Worm (Caenorhabditis elegans) whole organism, dauer: ENCODE data around the gene srg-31.

Source experiments
- unc-62 ChIP-seq: sonication (generic microtip); optimal IDR thresholded peaks from 2 replicates; lab custom pipeline; 2017; ENCODE audit warnings: missing biosample characterization, missing genetic modification reagents, missing genetic modification characterization

srg-31 gene

ce11 chrV:6948225-6948624 is 5.5 kb downstream of the srg-31 start, which contains the start of gene Y57E12B.1:
Gene Y57E12B.1 (plus strand): TSS chrV:6948525.
- no peak for TF ChIP-seq unc-62 (GFP tag; lab: Kevin White, UChicago)

ce11 chrV:6947442-6947841 is 6.3 kb downstream of the srg-31 start, which contains the start of gene Y57E12B.4:
Gene Y57E12B.4 (minus strand): TSS chrV:6947542.
- TF ChIP-seq unc-62 (GFP tag; lab: Kevin White, UChicago), result no peak

- TF ChIP-seq unc-62 (GFP tag; lab: Kevin White, UChicago), result no peak
Observed at ce11 chrV:6935878-6936277, 17.8 kb downstream of the srg-31 start, which contains the start of gene Y57E12B.10. Gene Y57E12B.10 (minus strand): TSS chrV:6935978.

- TF ChIP-seq unc-62 (GFP tag; lab: Kevin White, UChicago), result no peak
Observed at ce11 chrV:6934212-6934611, 19.5 kb downstream of the srg-31 start, which contains the start of gene lipl-6. Gene lipl-6 (minus strand): TSS chrV:6934312.

- no peak for TF ChIP-seq unc-62 (GFP tag; lab: Kevin White, UChicago)
Observed at ce11 chrV:6930284-6930683, 23.4 kb downstream of the srg-31 start.

ce11 chrV:6928938-6929337 is 24.8 kb downstream of the srg-31 start, which contains the start of gene unc-68:
Gene unc-68 (minus strand): TSS chrV:6929038.
- no peak for TF ChIP-seq unc-62 (GFP tag; lab: Kevin White, UChicago)

- TF ChIP-seq unc-62 (GFP tag; lab: Kevin White, UChicago), result no peak
Observed at ce11 chrV:6926633-6927032, 27.1 kb downstream of the srg-31 start.

ce11 chrV:6919251-6919650 is 34.4 kb downstream of the srg-31 start:
- TF ChIP-seq unc-62 (GFP tag; lab: Kevin White, UChicago), result no peak

ce11 chrV:6917280-6917679 is 36.4 kb downstream of the srg-31 start:
- no peak for TF ChIP-seq unc-62 (GFP tag; lab: Kevin White, UChicago)

- TF ChIP-seq unc-62 (GFP tag; lab: Kevin White, UChicago), result no peak
Observed at ce11 chrV:6906435-6906834, 47.3 kb downstream of the srg-31 start.

ce11 chrV:6901943-6902549 is 51.7 kb downstream of the srg-31 start:
- TF ChIP-seq unc-62 (GFP tag; lab: Kevin White, UChicago), result no peak
